Worm (Caenorhabditis elegans) whole organism, L3 larva: Measurements from ENCODE around the gene exc-5.

Source experiments
- R02D3.7 ChIP-seq: fragments of 150-350 bp; optimal IDR thresholded peaks from 2 replicates; lab custom pipeline; 2014; ENCODE audit warnings: missing biosample characterization, missing genetic modification characterization
- ZK546.5 ChIP-seq: sonication (generic microtip); optimal IDR thresholded peaks from 2 replicates; lab custom pipeline; 2017; ENCODE audit warnings: missing biosample characterization, missing genetic modification characterization
- aly-2 ChIP-seq: fragments of 150-350 bp; optimal IDR thresholded peaks from 2 replicates; lab custom pipeline; 2014; ENCODE audit warnings: missing biosample characterization, missing genetic modification characterization
- ama-1 ChIP-seq: fragments of 150-350 bp; optimal IDR thresholded peaks from 2 replicates; lab custom pipeline; 2018
- ceh-16 ChIP-seq: sonication (generic microtip); optimal IDR thresholded peaks from 2 replicates; lab custom pipeline; 2017; ENCODE audit warnings: missing biosample characterization, missing genetic modification characterization
- ceh-9 ChIP-seq: sonication (generic microtip); optimal IDR thresholded peaks from 2 replicates; lab custom pipeline; 2018; ENCODE audit warnings: missing biosample characterization, missing genetic modification characterization
- daf-12 ChIP-seq: fragments of 150-350 bp; optimal IDR thresholded peaks from 2 replicates; lab custom pipeline; 2014; ENCODE audit warnings: missing biosample characterization, missing genetic modification reagents, missing genetic modification characterization
- egl-27 ChIP-seq: sonication (generic microtip); optimal IDR thresholded peaks from 4 replicates; lab custom pipeline; 2017; ENCODE audit warnings: missing biosample characterization, missing genetic modification reagents, missing genetic modification characterization
- egl-5 ChIP-seq: fragments of 150-350 bp; optimal IDR thresholded peaks from 2 replicates; lab custom pipeline; 2017; ENCODE audit warnings: missing biosample characterization, missing genetic modification reagents, missing genetic modification characterization, inconsistent platforms
- elt-1 ChIP-seq: fragments of 150-350 bp; optimal IDR thresholded peaks from 2 replicates; lab custom pipeline; 2014; ENCODE audit warnings: missing biosample characterization, missing genetic modification characterization
- elt-2 ChIP-seq: sonication (generic microtip); optimal IDR thresholded peaks from 2 replicates; lab custom pipeline; 2016; ENCODE audit warnings: missing genetic modification reagents, mild to moderate bottlenecking, missing genetic modification characterization, missing compliant biosample characterization
- elt-3 ChIP-seq, 3 experiments: fragments of 150-350 bp in 1 of 3; sonication (generic microtip) in 2 of 3; optimal IDR thresholded peaks; 2 replicates in 2 of 3; 4 replicates in 1 of 3; lab custom pipeline; 2014 to 2017; ENCODE audit warnings: missing biosample characterization in 3 of 3, missing genetic modification characterization in 3 of 3
- fkh-10 ChIP-seq: sonication (generic microtip); optimal IDR thresholded peaks from 2 replicates; lab custom pipeline; 2017; ENCODE audit warnings: missing biosample characterization, missing genetic modification reagents, missing genetic modification characterization
- fos-1 ChIP-seq: fragments of 150-350 bp; optimal IDR thresholded peaks from 2 replicates; lab custom pipeline; 2014; ENCODE audit warnings: missing biosample characterization, missing genetic modification characterization
- hmg-11 ChIP-seq: sonication (generic microtip); optimal IDR thresholded peaks from 2 replicates; lab custom pipeline; 2016; ENCODE audit warnings: missing genetic modification characterization, missing compliant biosample characterization
- jun-1 ChIP-seq: fragments of 150-350 bp; optimal IDR thresholded peaks from 2 replicates; lab custom pipeline; 2014; ENCODE audit warnings: missing biosample characterization, missing genetic modification reagents, missing genetic modification characterization
- lin-15B ChIP-seq: fragments of 150-350 bp; optimal IDR thresholded peaks from 2 replicates; lab custom pipeline; 2014; ENCODE audit warnings: missing biosample characterization, missing genetic modification characterization
- mdl-1 ChIP-seq: fragments of 150-350 bp; optimal IDR thresholded peaks from 2 replicates; lab custom pipeline; 2014; ENCODE audit warnings: missing biosample characterization, missing genetic modification characterization
- mml-1 ChIP-seq: fragments of 150-350 bp; sonication (generic microtip); optimal IDR thresholded peaks from 3 replicates; lab custom pipeline; 2014; ENCODE audit warnings: missing biosample characterization, missing genetic modification characterization
- nfya-1 ChIP-seq: sonication (generic microtip); optimal IDR thresholded peaks from 2 replicates; lab custom pipeline; 2017; ENCODE audit warnings: missing genetic modification characterization, mild to moderate bottlenecking, missing compliant biosample characterization, antibody characterized with exemption, moderate library complexity; ENCODE audit not compliant: insufficient read depth
- nhr-12 ChIP-seq: fragments of 150-350 bp; optimal IDR thresholded peaks from 2 replicates; lab custom pipeline; 2014; ENCODE audit warnings: missing biosample characterization, missing genetic modification characterization
- nhr-23 ChIP-seq: fragments of 150-350 bp; optimal IDR thresholded peaks from 2 replicates; lab custom pipeline; 2014; ENCODE audit warnings: missing biosample characterization, missing genetic modification reagents, missing genetic modification characterization
- nhr-237 ChIP-seq: fragments of 150-350 bp; optimal IDR thresholded peaks from 2 replicates; lab custom pipeline; 2014; ENCODE audit warnings: missing biosample characterization, missing genetic modification characterization
- nhr-25 ChIP-seq: sonication (generic microtip); optimal IDR thresholded peaks from 2 replicates; lab custom pipeline; 2017; ENCODE audit warnings: missing biosample characterization, missing genetic modification characterization
- nhr-28 ChIP-seq: fragments of 150-350 bp; optimal IDR thresholded peaks from 2 replicates; lab custom pipeline; 2014; ENCODE audit warnings: missing biosample characterization, missing genetic modification characterization
- nhr-43 ChIP-seq: sonication (generic microtip); optimal IDR thresholded peaks from 2 replicates; lab custom pipeline; 2016; ENCODE audit warnings: mild to moderate bottlenecking, missing genetic modification characterization, missing compliant biosample characterization; ENCODE audit not compliant: poor library complexity, severe bottlenecking
- nhr-67 ChIP-seq: fragments of 150-350 bp; optimal IDR thresholded peaks from 2 replicates; lab custom pipeline; 2014; ENCODE audit warnings: missing biosample characterization, missing genetic modification characterization
- nhr-76 ChIP-seq: fragments of 150-350 bp; sonication (generic microtip); optimal IDR thresholded peaks from 5 replicates; lab custom pipeline; 2014; ENCODE audit warnings: missing biosample characterization, missing genetic modification characterization
- nhr-77 ChIP-seq: fragments of 150-350 bp; optimal IDR thresholded peaks from 2 replicates; lab custom pipeline; 2014; ENCODE audit warnings: missing biosample characterization, missing genetic modification characterization
- pha-4 ChIP-seq: fragments of 150-350 bp; optimal IDR thresholded peaks from 2 replicates; lab custom pipeline; 2014; ENCODE audit warnings: missing biosample characterization, missing genetic modification reagents, missing genetic modification characterization
- pqm-1 ChIP-seq: fragments of 150-350 bp; optimal IDR thresholded peaks from 2 replicates; lab custom pipeline; 2017; ENCODE audit warnings: missing biosample characterization, missing genetic modification characterization, inconsistent platforms
- skn-1 ChIP-seq: fragments of 150-350 bp; optimal IDR thresholded peaks from 2 replicates; lab custom pipeline; 2014; ENCODE audit warnings: missing biosample characterization, missing genetic modification characterization
- snpc-4 ChIP-seq: fragments of 150-350 bp; optimal IDR thresholded peaks from 2 replicates; lab custom pipeline; 2014; ENCODE audit warnings: missing biosample characterization, missing genetic modification characterization
- ztf-4 ChIP-seq: fragments of 150-350 bp; optimal IDR thresholded peaks from 2 replicates; lab custom pipeline; 2014; ENCODE audit warnings: missing biosample characterization, missing genetic modification characterization

The exc-5 gene

DNA sequence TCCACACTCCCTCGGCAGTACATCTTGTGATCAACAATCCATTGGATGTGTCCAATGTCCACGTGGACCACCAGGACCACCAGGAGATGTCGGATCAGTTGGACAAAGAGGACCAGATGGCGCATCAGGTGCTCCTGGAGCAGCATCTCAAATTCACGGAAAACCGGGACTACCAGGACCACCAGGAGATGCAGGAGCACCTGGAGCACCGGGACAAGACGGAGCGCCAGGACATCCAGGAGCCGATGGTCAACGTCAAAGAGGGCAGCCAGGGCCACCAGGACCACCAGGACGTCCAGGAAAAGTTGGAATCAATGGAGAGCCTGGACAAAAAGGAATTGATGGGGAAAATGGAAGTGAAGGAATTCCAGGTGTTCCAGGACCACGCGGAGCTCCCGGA is 35.5 kb upstream of the exc-5 start:
- TF ChIP-seq ama-1 (lab: Kevin White, UChicago) (no peak), elt-3 (tag; optimal IDR thresholded peaks at IDR 0.05; lab: Kevin White, UChicago) (no peak), nhr-76 (no peak), fkh-10 (GFP tag; lab: Kevin White, UChicago) (no peak), elt-1 (tag; lab: Kevin White, UChicago) (no peak), nfya-1 (tag; lab: Kevin White, UChicago) (no peak), nhr-23 (tag; lab: Kevin White, UChicago) (no peak), pha-4 (no peak)

DNA sequence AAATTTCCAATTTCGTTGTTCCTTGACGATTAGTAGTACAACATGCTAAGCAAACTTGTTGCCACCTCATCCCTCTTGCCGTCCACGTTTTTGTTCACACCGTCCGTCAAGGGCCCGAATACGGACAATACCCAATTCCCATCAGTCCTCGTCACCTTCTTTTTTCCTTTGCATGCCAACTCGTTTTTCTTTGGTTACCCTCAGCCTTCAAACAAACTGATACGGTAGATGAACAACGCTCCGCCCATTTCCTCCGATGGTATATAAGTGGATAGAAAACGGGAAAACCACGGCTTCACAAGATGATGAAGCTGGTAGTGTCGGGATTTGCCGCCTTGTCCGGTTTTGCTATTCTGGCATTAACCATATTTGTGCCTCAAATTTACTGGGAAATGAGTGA is 34.4 kb upstream of the exc-5 start, which contains the start of gene col-118:
TSS of gene col-118 (plus strand) at position 301 of the 400 bp plus-strand sequence.
- TF ChIP-seq ceh-16 (tag; lab: Kevin White, UChicago) (no peak), egl-27 (tag; lab: Kevin White, UChicago) (no peak), nhr-25 (tag; lab: Kevin White, UChicago) (no peak), nhr-12 (no peak), nhr-43 (tag; lab: Kevin White, UChicago) (no peak), ama-1 (lab: Kevin White, UChicago) (no peak), jun-1 (tag; lab: Kevin White, UChicago) (no peak), nhr-77 (tag; lab: Kevin White, UChicago) (no peak), elt-2 (tag; lab: Kevin White, UChicago) (no peak)

DNA sequence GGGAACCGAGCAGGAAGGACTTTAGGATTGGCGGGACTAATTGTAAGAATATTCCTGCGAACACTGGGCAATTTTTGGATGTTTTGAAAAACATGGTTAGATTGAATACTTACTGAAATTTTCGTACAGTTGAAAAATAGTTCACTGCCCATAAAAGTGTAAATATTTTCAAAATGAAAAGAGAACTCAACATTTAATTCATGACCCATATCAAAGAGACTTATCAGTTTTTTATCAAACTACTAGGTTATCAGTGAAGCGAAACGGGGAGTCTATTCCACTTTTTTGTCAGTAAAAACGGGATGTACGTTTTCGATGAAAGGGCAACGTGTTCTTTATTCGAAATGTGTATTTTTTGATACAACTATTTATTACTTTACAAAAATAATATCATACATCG is 32.5 kb upstream of the exc-5 start:
- TF ChIP-seq pha-4 (peak; percentile 23), egl-5 (no peak), pqm-1 (tag; lab: Kevin White, UChicago) (peak; percentile 55), elt-2 (tag; lab: Kevin White, UChicago) (peak; percentile 81), jun-1 (tag; lab: Kevin White, UChicago) (peak; percentile 4), ceh-16 (tag; lab: Kevin White, UChicago) (no peak)

DNA sequence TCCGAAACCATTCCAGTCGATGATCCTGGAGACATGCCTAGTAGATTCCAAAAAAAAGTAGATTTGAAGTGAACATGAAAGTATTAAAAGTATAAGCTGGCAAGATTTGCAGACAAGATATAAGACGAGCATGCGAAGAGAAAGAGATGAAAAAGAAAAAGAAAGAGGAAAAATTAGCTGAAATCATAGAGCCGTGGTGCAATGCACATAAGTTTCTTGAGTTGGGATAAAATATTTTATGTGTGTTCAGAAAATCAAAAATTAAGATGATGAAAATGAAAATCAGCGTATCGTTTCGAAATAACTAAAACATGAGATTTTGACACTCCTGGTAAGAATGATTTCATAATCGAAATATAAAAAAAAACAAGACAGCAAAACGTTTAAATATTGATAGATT is 31.0 kb upstream of the exc-5 start, which contains the start of gene T11B7.2:
TSS of gene T11B7.2 (minus strand) at position 101 of the 400 bp plus-strand sequence.
- no peak for TF ChIP-seq daf-12 (tag; lab: Kevin White, UChicago)
- TF ChIP-seq ztf-4 (tag; lab: Kevin White, UChicago) = no peak
- TF ChIP-seq nhr-67 (tag; lab: Kevin White, UChicago) = no peak
- TF ChIP-seq aly-2 (tag; lab: Kevin White, UChicago) = no peak
- TF ChIP-seq ceh-9 (tag; lab: Kevin White, UChicago) = no peak
- no peak for TF ChIP-seq fos-1
- no peak for TF ChIP-seq nhr-23 (tag; lab: Kevin White, UChicago)
- TF ChIP-seq nhr-25 (tag; lab: Kevin White, UChicago) = no peak
- no peak for TF ChIP-seq hmg-11 (tag; lab: Kevin White, UChicago)
- no peak for TF ChIP-seq nhr-28 (tag; lab: Kevin White, UChicago)
- no peak for TF ChIP-seq elt-1 (tag; lab: Kevin White, UChicago)
- no peak for TF ChIP-seq nhr-237 (tag; lab: Kevin White, UChicago)
- TF ChIP-seq ZK546.5 (tag; lab: Kevin White, UChicago) = no peak
- TF ChIP-seq nfya-1 (tag; lab: Kevin White, UChicago) = no peak
- no peak for TF ChIP-seq snpc-4 (tag; lab: Kevin White, UChicago)
- no peak for TF ChIP-seq skn-1 (tag; lab: Kevin White, UChicago)
- no peak for TF ChIP-seq R02D3.7
- no peak for TF ChIP-seq mml-1 (tag; lab: Kevin White, UChicago)
- TF ChIP-seq nhr-76 = no peak
- no peak for TF ChIP-seq mdl-1 (tag; lab: Kevin White, UChicago)

DNA sequence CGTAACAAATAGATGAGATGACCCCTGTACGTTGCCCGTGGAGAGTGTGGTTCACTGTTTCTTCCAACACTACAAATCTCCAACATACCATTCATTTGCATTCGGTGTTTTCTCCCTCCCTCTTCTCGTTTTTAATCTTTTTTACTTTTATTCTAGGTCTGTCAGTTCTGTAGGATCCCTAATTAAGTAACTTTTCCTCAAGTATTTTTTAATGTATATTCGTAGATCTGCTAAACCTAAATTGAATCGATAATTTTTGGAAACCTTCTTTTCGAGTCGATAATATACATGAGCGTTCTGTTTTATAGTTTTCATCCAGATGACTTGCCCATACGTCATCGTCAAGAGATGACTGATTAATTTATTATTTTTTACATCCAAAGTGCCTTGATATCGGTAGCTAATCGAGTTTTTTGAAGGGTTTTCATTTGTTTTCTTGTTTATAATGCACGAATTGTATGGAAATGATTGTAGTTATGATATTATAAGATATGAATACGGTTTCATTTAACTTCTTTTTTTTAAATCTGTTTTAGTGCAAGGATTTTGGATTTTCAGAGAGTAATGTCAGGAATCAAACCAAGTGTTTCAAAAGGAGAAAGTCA is 26.8 kb upstream of the exc-5 start, which contains the start of the genes T28C6.11 and T11B7.1:
TSS of gene T28C6.11 (minus strand) at position 101 of the 605 bp plus-strand sequence.
TSS of gene T11B7.1 (plus strand) at position 555 of the 605 bp plus-strand sequence.
- TF ChIP-seq lin-15B (tag; lab: Kevin White, UChicago) = no peak
